Fruit fly (Drosophila melanogaster) whole organism, embryonic: ENCODE results near the gene CG34116.
A peak's percentile ranks its signal among the peaks of the same experiment; 100 is the strongest.

Source experiments
- BEAF-32 ChIP-seq: fragments of 200-800 bp; sonication (Bioruptor generic); optimal IDR thresholded peaks from 3 replicates; lab custom pipeline; 2017; ENCODE audit warnings: missing biosample characterization, missing genetic modification characterization, mild to moderate bottlenecking, moderate library complexity, missing genetic modification reagents
- Bgb ChIP-seq: fragments of 200-800 bp; sonication (Bioruptor generic); IDR thresholded peaks from 2 replicates; pipeline ENCODE4 v1.3.6; 2022; ENCODE audit warnings: missing biosample characterization, missing genetic modification characterization; ENCODE audit not compliant: partially characterized antibody
- CG10274 ChIP-seq: fragments of 200-800 bp; sonication (Bioruptor generic); optimal IDR thresholded peaks from 3 replicates; lab custom pipeline; 2017; ENCODE audit warnings: missing biosample characterization, mild to moderate bottlenecking, missing genetic modification characterization
- CG10543 ChIP-seq: fragments of 200-800 bp; sonication (Bioruptor generic); optimal IDR thresholded peaks from 3 replicates; lab custom pipeline; 2017; ENCODE audit warnings: missing biosample characterization, mild to moderate bottlenecking, missing genetic modification characterization, moderate library complexity
- CG14860 ChIP-seq: fragments of 200-800 bp; sonication (Bioruptor generic); IDR thresholded peaks from 3 replicates; pipeline ENCODE4 v1.3.6; 2022; ENCODE audit warnings: missing biosample characterization, missing genetic modification characterization; ENCODE audit not compliant: partially characterized antibody
- CG1529 ChIP-seq: fragments of 200-800 bp; sonication (Bioruptor generic); optimal IDR thresholded peaks from 3 replicates; lab custom pipeline; 2018; ENCODE audit warnings: missing biosample characterization, missing genetic modification characterization
- CG2129 ChIP-seq: fragments of 200-800 bp; sonication (Bioruptor generic); IDR thresholded peaks from 2 replicates; pipeline ENCODE4 v1.3.6; 2022; ENCODE audit warnings: missing biosample characterization, missing genetic modification characterization; ENCODE audit not compliant: partially characterized antibody
- CG30431 ChIP-seq: fragments of 200-800 bp; sonication (Bioruptor generic); optimal IDR thresholded peaks from 2 replicates; lab custom pipeline; 2017; ENCODE audit warnings: missing biosample characterization, missing genetic modification characterization
- CG34224 ChIP-seq: fragments of 200-800 bp; sonication (Bioruptor generic); IDR thresholded peaks from 3 replicates; pipeline ENCODE4 v1.3.6; 2022; ENCODE audit warnings: missing biosample characterization, missing genetic modification characterization; ENCODE audit not compliant: partially characterized antibody
- CG34422 ChIP-seq: fragments of 200-800 bp; sonication (Bioruptor generic); IDR thresholded peaks from 3 replicates; pipeline ENCODE4 v1.3.6; 2022; ENCODE audit warnings: missing biosample characterization, missing genetic modification characterization
- CG6791 ChIP-seq: fragments of 200-800 bp; sonication (Bioruptor generic); IDR thresholded peaks from 3 replicates; pipeline ENCODE4 v1.3.6; 2022; ENCODE audit warnings: missing biosample characterization, missing genetic modification characterization; ENCODE audit not compliant: partially characterized antibody
- CG6854 ChIP-seq: fragments of 200-800 bp; sonication (Bioruptor generic); optimal IDR thresholded peaks from 3 replicates; lab custom pipeline; 2017; ENCODE audit warnings: missing biosample characterization, mild to moderate bottlenecking, missing genetic modification characterization
- CG7963 ChIP-seq: fragments of 200-800 bp; sonication (Bioruptor generic); IDR thresholded peaks from 3 replicates; pipeline ENCODE4 v1.3.6; 2022; ENCODE audit warnings: missing biosample characterization, missing genetic modification characterization; ENCODE audit not compliant: partially characterized antibody
- CoRest ChIP-seq: fragments of 200-800 bp; sonication (Bioruptor generic); optimal IDR thresholded peaks from 3 replicates; lab custom pipeline; 2018; ENCODE audit warnings: missing biosample characterization, mild to moderate bottlenecking, missing genetic modification characterization, moderate library complexity
- Dll ChIP-seq: fragments of 200-800 bp; sonication (Bioruptor generic); IDR thresholded peaks from 4 replicates; pipeline ENCODE4 v1.3.6; 2022; ENCODE audit warnings: missing biosample characterization, missing genetic modification characterization; ENCODE audit not compliant: partially characterized antibody
- Dp ChIP-seq: fragments of 200-800 bp; sonication (Bioruptor generic); optimal IDR thresholded peaks from 2 replicates; lab custom pipeline; 2018; ENCODE audit warnings: missing biosample characterization, mild to moderate bottlenecking, missing genetic modification characterization, moderate library complexity
- E2f2 ChIP-seq: fragments of 200-800 bp; sonication (Bioruptor generic); IDR thresholded peaks from 2 replicates; pipeline ENCODE4 v1.3.6; 2022; ENCODE audit warnings: missing biosample characterization, missing genetic modification characterization
- Ets65A ChIP-seq: fragments of 200-800 bp; sonication (Bioruptor generic); peaks from one replicate; lab custom pipeline; 2016; ENCODE audit warnings: missing biosample characterization, missing genetic modification characterization
- HLH4C ChIP-seq: fragments of 200-800 bp; sonication (Bioruptor generic); IDR thresholded peaks from 3 replicates; pipeline ENCODE4 v1.3.6; 2022; ENCODE audit warnings: missing biosample characterization, missing genetic modification characterization; ENCODE audit not compliant: partially characterized antibody
- Hsf ChIP-seq: fragments of 200-800 bp; sonication (Bioruptor generic); optimal IDR thresholded peaks from 3 replicates; lab custom pipeline; 2016; ENCODE audit warnings: missing biosample characterization, missing genetic modification characterization
- MESR4 ChIP-seq: fragments of 200-800 bp; sonication (Bioruptor generic); optimal IDR thresholded peaks from 2 replicates; lab custom pipeline; 2018; ENCODE audit warnings: missing biosample characterization, mild to moderate bottlenecking, missing genetic modification characterization, moderate library complexity
- Opbp ChIP-seq: fragments of 200-800 bp; sonication (Bioruptor generic); IDR thresholded peaks from 3 replicates; pipeline ENCODE4 v1.3.6; 2022; ENCODE audit warnings: missing biosample characterization, missing genetic modification characterization; ENCODE audit not compliant: partially characterized antibody
- Scr ChIP-seq: fragments of 200-800 bp; sonication (Bioruptor generic); IDR thresholded peaks from 2 replicates; pipeline ENCODE4 v1.3.6; 2022; ENCODE audit warnings: missing biosample characterization, missing genetic modification characterization; ENCODE audit not compliant: partially characterized antibody
- Sin3A ChIP-seq: fragments of >200 bp; optimal IDR thresholded peaks from 2 replicates; lab custom pipeline; 2018
- TFAM ChIP-seq: fragments of 200-800 bp; sonication (Bioruptor generic); optimal IDR thresholded peaks from 2 replicates; lab custom pipeline; 2017; ENCODE audit warnings: missing biosample characterization, missing genetic modification characterization, inconsistent platforms
- Tbp ChIP-seq: fragments of >200 bp; optimal IDR thresholded peaks from 2 replicates; lab custom pipeline; 2018; ENCODE audit warnings: missing biosample characterization, missing genetic modification characterization
- amos ChIP-seq: fragments of 200-800 bp; sonication (Bioruptor generic); IDR thresholded peaks from 2 replicates; pipeline ENCODE4 v1.3.6; 2022; ENCODE audit warnings: missing biosample characterization, missing genetic modification characterization; ENCODE audit not compliant: partially characterized antibody
- ato ChIP-seq: fragments of 200-800 bp; sonication (Bioruptor generic); IDR thresholded peaks from 2 replicates; pipeline ENCODE4 v1.3.6; 2022; ENCODE audit warnings: missing biosample characterization, missing genetic modification characterization; ENCODE audit not compliant: partially characterized antibody
- bbx ChIP-seq: fragments of 200-800 bp; sonication (Bioruptor generic); IDR thresholded peaks from 2 replicates; pipeline ENCODE4 v1.3.6; 2022; ENCODE audit warnings: missing biosample characterization, missing genetic modification characterization; ENCODE audit not compliant: partially characterized antibody
- cg ChIP-seq: fragments of 200-800 bp; sonication (Bioruptor generic); optimal IDR thresholded peaks from 3 replicates; lab custom pipeline; 2019; ENCODE audit warnings: missing biosample characterization, mild to moderate bottlenecking, missing genetic modification characterization, moderate library complexity
- crol ChIP-seq: fragments of 200-800 bp; sonication (Bioruptor generic); IDR thresholded peaks from 2 replicates; pipeline ENCODE4 v1.3.6; 2022; ENCODE audit warnings: missing biosample characterization, missing genetic modification characterization
- crp ChIP-seq, 2 experiments: fragments of 200-800 bp; sonication (Bioruptor generic); optimal IDR thresholded peaks; 2 replicates in 1 of 2; 3 replicates in 1 of 2; lab custom pipeline; 2017; ENCODE audit warnings: missing biosample characterization in 2 of 2, missing genetic modification characterization in 2 of 2, mild to moderate bottlenecking in 1 of 2, moderate library complexity in 1 of 2
- emc ChIP-seq: fragments of 200-800 bp; sonication (Bioruptor generic); optimal IDR thresholded peaks from 2 replicates; lab custom pipeline; 2016; ENCODE audit warnings: missing biosample characterization, missing genetic modification characterization
- fru ChIP-seq: fragments of >200 bp; optimal IDR thresholded peaks from 2 replicates; lab custom pipeline; 2017
- hb ChIP-seq: fragments of 200-800 bp; sonication (Bioruptor generic); IDR thresholded peaks from 3 replicates; pipeline ENCODE4 v1.3.6; 2022; ENCODE audit warnings: missing biosample characterization, missing genetic modification characterization; ENCODE audit not compliant: partially characterized antibody
- hbn ChIP-seq: fragments of 200-800 bp; sonication (Bioruptor generic); IDR thresholded peaks from 2 replicates; pipeline ENCODE4 v1.3.6; 2022; ENCODE audit warnings: missing biosample characterization, missing genetic modification characterization; ENCODE audit not compliant: partially characterized antibody
- hth ChIP-seq: fragments of >200 bp; optimal IDR thresholded peaks from 2 replicates; lab custom pipeline; 2017; ENCODE audit warnings: inconsistent platforms
- knrl ChIP-seq: fragments of 200-800 bp; sonication (Bioruptor generic); IDR thresholded peaks from 3 replicates; pipeline ENCODE4 v1.3.6; 2022; ENCODE audit warnings: missing biosample characterization, missing genetic modification characterization; ENCODE audit not compliant: partially characterized antibody
- lab ChIP-seq: fragments of 200-800 bp; sonication (Bioruptor generic); optimal IDR thresholded peaks from 3 replicates; lab custom pipeline; 2017; ENCODE audit warnings: missing biosample characterization, missing genetic modification characterization, mild to moderate bottlenecking, moderate library complexity, missing genetic modification reagents
- nerfin-2 ChIP-seq: fragments of 200-800 bp; sonication (Bioruptor generic); IDR thresholded peaks from 2 replicates; pipeline ENCODE4 v1.3.6; 2022; ENCODE audit warnings: missing biosample characterization, missing genetic modification characterization; ENCODE audit not compliant: partially characterized antibody
- peb ChIP-seq: fragments of 200-800 bp; sonication (Bioruptor generic); IDR thresholded peaks from 2 replicates; pipeline ENCODE4 v1.3.6; 2022; ENCODE audit warnings: missing biosample characterization, missing genetic modification characterization
- pzg ChIP-seq: fragments of 200-800 bp; sonication (Bioruptor generic); optimal IDR thresholded peaks from 3 replicates; lab custom pipeline; 2018; ENCODE audit warnings: missing biosample characterization, mild to moderate bottlenecking, missing genetic modification characterization, moderate library complexity
- ranshi ChIP-seq: fragments of 200-800 bp; sonication (Bioruptor generic); IDR thresholded peaks from 2 replicates; pipeline ENCODE4 v1.3.6; 2022; ENCODE audit warnings: missing biosample characterization, missing genetic modification characterization
- sr ChIP-seq: fragments of 200-800 bp; sonication (Bioruptor generic); IDR thresholded peaks from 3 replicates; pipeline ENCODE4 v1.3.6; 2022; ENCODE audit warnings: missing biosample characterization, missing genetic modification characterization
- stwl ChIP-seq: fragments of 200-800 bp; sonication (Bioruptor generic); optimal IDR thresholded peaks from 3 replicates; lab custom pipeline; 2018; ENCODE audit warnings: missing biosample characterization, mild to moderate bottlenecking, missing genetic modification characterization, moderate library complexity
- tgo ChIP-seq: fragments of 200-800 bp; sonication (Bioruptor generic); IDR thresholded peaks from 3 replicates; pipeline ENCODE4 v1.3.6; 2022; ENCODE audit warnings: missing biosample characterization, missing genetic modification characterization
- trem ChIP-seq: fragments of 200-800 bp; optimal IDR thresholded peaks from 3 replicates; lab custom pipeline; 2019; ENCODE audit warnings: missing biosample characterization, mild to moderate bottlenecking, missing genetic modification characterization, moderate library complexity
- tx ChIP-seq: fragments of 200-800 bp; sonication (Bioruptor generic); optimal IDR thresholded peaks from 2 replicates; lab custom pipeline; 2016; ENCODE audit warnings: missing biosample characterization, missing genetic modification characterization
- unc-4 ChIP-seq: fragments of 200-800 bp; sonication (Bioruptor generic); IDR thresholded peaks from 2 replicates; pipeline ENCODE4 v1.3.6; 2022; ENCODE audit warnings: missing biosample characterization, missing genetic modification characterization; ENCODE audit not compliant: partially characterized antibody

The CG34116 gene

DNA sequence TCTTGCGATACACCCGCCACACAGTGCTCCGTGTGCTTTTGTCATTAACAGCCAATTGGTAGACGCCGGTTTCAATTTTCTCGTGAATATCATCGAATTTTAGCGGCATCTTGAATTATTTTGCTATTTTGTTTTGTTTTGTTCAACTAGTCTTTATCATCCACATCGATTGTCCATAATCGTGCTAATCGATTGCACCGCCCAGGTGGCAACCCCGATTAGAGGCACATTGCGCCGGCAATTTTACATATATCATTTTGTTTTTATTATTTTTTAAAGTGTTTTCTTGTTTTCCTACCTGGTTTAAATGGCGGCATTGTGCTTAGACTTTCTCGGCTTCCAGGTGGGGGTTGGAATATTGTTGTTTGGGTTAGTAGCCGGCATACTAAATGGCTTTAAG, at the start of gene CG34116:
CG34116 (minus strand) TSS at position 142 of the 400 bp plus-strand sequence.
- TF ChIP-seq Tbp (GFP tag; lab: Kevin White, UChicago) (no peak), crp (GFP tag; optimal IDR thresholded peaks at IDR 0.05; lab: Kevin White, UChicago) (peak in 1 of 2 experiments; percentile 62), Dll (GFP tag; lab: Robert Waterston, UW) (peak; percentile 71), CG6791 (peak; percentile 84), sr (GFP tag; lab: Robert Waterston, UW) (no peak), CG7963 (peak; percentile 38; the same call in 2 of the 3 replicates), bbx (GFP tag; lab: Robert Waterston, UW) (peak; percentile 73), CG6854 (no peak), TFAM (GFP tag; lab: Kevin White, UChicago) (no peak), Dp (GFP tag; lab: Kevin White, UChicago) (no peak), peb (GFP tag; lab: Robert Waterston, UW) (no peak), Hsf (GFP tag; lab: Kevin White, UChicago) (no peak), amos (peak; percentile 66; the same call in 1 of the 2 replicates), emc (GFP tag; lab: Kevin White, UChicago) (no peak), CG10274 (no peak), stwl (tag; lab: Kevin White, UChicago) (peak; percentile 28), E2f2 (GFP tag; lab: Robert Waterston, UW) (peak; percentile 15; the same call in 1 of the 2 replicates), nerfin-2 (GFP tag; lab: Robert Waterston, UW) (peak; percentile 59), Opbp (peak; percentile 57; the same call in 2 of the 3 replicates), Bgb (GFP tag; lab: Robert Waterston, UW) (peak; percentile 73), Scr (GFP tag; lab: Robert Waterston, UW) (peak; percentile 70), lab (GFP tag; lab: Kevin White, UChicago) (no peak), HLH4C (GFP tag; lab: Robert Waterston, UW) (peak; percentile 67), fru (lab: Kevin White, UChicago) (no peak), hbn (GFP tag; lab: Robert Waterston, UW) (peak; percentile 56), cg (GFP tag; lab: Kevin White, UChicago) (peak; percentile 7), Ets65A (GFP tag; lab: Kevin White, UChicago) (peak; percentile 38), CG34422 (GFP tag; lab: Robert Waterston, UW) (peak; percentile 21; the same call in 1 of the 3 replicates), CoRest (tag; lab: Kevin White, UChicago) (no peak), CG30431 (GFP tag; lab: Kevin White, UChicago) (no peak), hth (lab: Kevin White, UChicago) (no peak), MESR4 (peak; percentile 14), knrl (GFP tag; lab: Robert Waterston, UW) (peak; percentile 65; the same call in 2 of the 3 replicates), tgo (no peak), crol (GFP tag; lab: Robert Waterston, UW) (no peak), trem (tag; lab: Kevin White, UChicago) (peak; percentile 26), ranshi (no peak), CG10543 (GFP tag; lab: Kevin White, UChicago) (no peak), pzg (peak; percentile 32), CG14860 (GFP tag; lab: Robert Waterston, UW) (peak; percentile 48; the same call in 2 of the 3 replicates), hb (GFP tag; lab: Robert Waterston, UW) (peak; percentile 57; the same call in 1 of the 3 replicates), CG34224 (GFP tag; lab: Robert Waterston, UW) (peak; percentile 59), BEAF-32 (peak; percentile 66), CG1529 (GFP tag; lab: Kevin White, UChicago) (no peak), ato (peak; percentile 51; the same call in 1 of the 2 replicates), tx (GFP tag; lab: Kevin White, UChicago) (no peak), CG2129 (peak; percentile 36), Sin3A (lab: Kevin White, UChicago) (peak; percentile 22), unc-4 (GFP tag; lab: Robert Waterston, UW) (peak; percentile 57; the same call in 1 of the 2 replicates)
